Fruit fly (Drosophila melanogaster) whole organism, embryonic: Measurements from ENCODE around the gene mmd.

Experiments
- Bdp1 ChIP-seq: fragments of 200-800 bp; sonication (Bioruptor generic); optimal IDR thresholded peaks from 3 replicates; lab custom pipeline; 2016; ENCODE audit warnings: missing biosample characterization, missing genetic modification characterization
- CG10267 ChIP-seq: fragments of 200-800 bp; sonication (Bioruptor generic); optimal IDR thresholded peaks from 2 replicates; lab custom pipeline; 2018; ENCODE audit warnings: missing biosample characterization, mild to moderate bottlenecking, missing genetic modification characterization, moderate library complexity
- CG11247 ChIP-seq: fragments of 200-800 bp; sonication (Bioruptor generic); IDR thresholded peaks from 2 replicates; pipeline ENCODE4 v1.3.6; 2022; ENCODE audit warnings: missing biosample characterization, missing genetic modification characterization
- CG12104 ChIP-seq: fragments of 200-800 bp; sonication (Bioruptor generic); optimal IDR thresholded peaks from 3 replicates; lab custom pipeline; 2016; ENCODE audit warnings: missing biosample characterization, missing genetic modification characterization
- CG12155 ChIP-seq: fragments of 200-800 bp; sonication (Bioruptor generic); optimal IDR thresholded peaks from 3 replicates; lab custom pipeline; 2016; ENCODE audit warnings: missing biosample characterization, missing genetic modification characterization
- CG14860 ChIP-seq: fragments of 200-800 bp; sonication (Bioruptor generic); IDR thresholded peaks from 3 replicates; pipeline ENCODE4 v1.3.6; 2022; ENCODE audit warnings: missing biosample characterization, missing genetic modification characterization; ENCODE audit not compliant: partially characterized antibody
- CG14965 ChIP-seq: fragments of 200-800 bp; sonication (Bioruptor generic); optimal IDR thresholded peaks from 2 replicates; lab custom pipeline; 2016; ENCODE audit warnings: missing biosample characterization, missing genetic modification characterization, borderline replicate concordance
- CG1603 ChIP-seq: fragments of 200-800 bp; sonication (Bioruptor generic); optimal IDR thresholded peaks from 2 replicates; lab custom pipeline; 2019; ENCODE audit warnings: missing biosample characterization, mild to moderate bottlenecking, missing genetic modification characterization, moderate library complexity
- CG17361 ChIP-seq: fragments of 200-800 bp; sonication (Bioruptor generic); IDR thresholded peaks from 3 replicates; pipeline ENCODE4 v1.3.6; 2022; ENCODE audit warnings: missing biosample characterization, missing genetic modification characterization
- CG18011 ChIP-seq: fragments of 200-800 bp; sonication (Bioruptor generic); optimal IDR thresholded peaks from 2 replicates; lab custom pipeline; 2017; ENCODE audit warnings: missing biosample characterization, missing genetic modification characterization, mild to moderate bottlenecking, moderate library complexity, missing genotype
- CG1832 ChIP-seq: fragments of 200-800 bp; sonication (Bioruptor generic); optimal IDR thresholded peaks from 2 replicates; lab custom pipeline; 2017; ENCODE audit warnings: missing biosample characterization, mild to moderate bottlenecking, missing genetic modification characterization, inconsistent platforms
- CG2678 ChIP-seq: fragments of 200-800 bp; sonication (Bioruptor generic); optimal IDR thresholded peaks from 3 replicates; lab custom pipeline; 2019; ENCODE audit warnings: missing biosample characterization, mild to moderate bottlenecking, missing genetic modification characterization, moderate library complexity
- CG33557 ChIP-seq: fragments of 200-800 bp; sonication (Bioruptor generic); optimal IDR thresholded peaks from 2 replicates; lab custom pipeline; 2019; ENCODE audit warnings: missing biosample characterization, mild to moderate bottlenecking, missing genetic modification characterization, moderate library complexity
- CG34422 ChIP-seq: fragments of 200-800 bp; sonication (Bioruptor generic); IDR thresholded peaks from 3 replicates; pipeline ENCODE4 v1.3.6; 2022; ENCODE audit warnings: missing biosample characterization, missing genetic modification characterization
- CG4424 ChIP-seq: fragments of 200-800 bp; sonication (Bioruptor generic); optimal IDR thresholded peaks from 3 replicates; lab custom pipeline; 2016; ENCODE audit warnings: missing biosample characterization, missing genetic modification characterization
- CG4707 ChIP-seq: fragments of 200-800 bp; sonication (Bioruptor generic); optimal IDR thresholded peaks from 2 replicates; lab custom pipeline; 2018; ENCODE audit warnings: missing biosample characterization, mild to moderate bottlenecking, missing genetic modification characterization, moderate library complexity
- CG5953 ChIP-seq: fragments of 200-800 bp; sonication (Bioruptor generic); IDR thresholded peaks from 2 replicates; pipeline ENCODE4 v1.3.6; 2022; ENCODE audit warnings: missing biosample characterization, missing genetic modification characterization
- CG7357 ChIP-seq: fragments of 200-800 bp; sonication (Bioruptor generic); IDR thresholded peaks from 3 replicates; pipeline ENCODE4 v1.3.6; 2022; ENCODE audit warnings: missing biosample characterization, missing genetic modification characterization
- CG8281 ChIP-seq: fragments of 200-800 bp; sonication (Bioruptor generic); optimal IDR thresholded peaks from 2 replicates; lab custom pipeline; 2018; ENCODE audit warnings: missing biosample characterization, mild to moderate bottlenecking, missing genetic modification characterization, moderate library complexity
- CrebB ChIP-seq: fragments of 200-800 bp; sonication (Bioruptor generic); optimal IDR thresholded peaks from 3 replicates; lab custom pipeline; 2018; ENCODE audit warnings: missing biosample characterization, mild to moderate bottlenecking, missing genetic modification characterization
- Dfd ChIP-seq, 2 experiments: fragments of >200 bp; optimal IDR thresholded peaks; 2 replicates each; lab custom pipeline; 2017; ENCODE audit warnings: missing biosample characterization in 2 of 2, missing genetic modification characterization in 2 of 2
- Dp ChIP-seq: fragments of 200-800 bp; sonication (Bioruptor generic); optimal IDR thresholded peaks from 2 replicates; lab custom pipeline; 2018; ENCODE audit warnings: missing biosample characterization, mild to moderate bottlenecking, missing genetic modification characterization, moderate library complexity
- ERR ChIP-seq: fragments of 200-800 bp; sonication (Bioruptor generic); optimal IDR thresholded peaks from 2 replicates; lab custom pipeline; 2016; ENCODE audit warnings: missing biosample characterization, missing genetic modification characterization
- HLH3B ChIP-seq: fragments of 200-800 bp; sonication (Bioruptor generic); IDR thresholded peaks from 2 replicates; pipeline ENCODE4 v1.3.6; 2022; ENCODE audit warnings: missing biosample characterization, missing genetic modification characterization
- Med ChIP-seq: fragments of 200-800 bp; sonication (Bioruptor generic); peaks from one replicate; lab custom pipeline; 2016; ENCODE audit warnings: missing biosample characterization, missing genetic modification characterization, mild to moderate bottlenecking, inconsistent platforms, moderate library complexity
- Scr ChIP-seq: fragments of 200-800 bp; sonication (Bioruptor generic); IDR thresholded peaks from 2 replicates; pipeline ENCODE4 v1.3.6; 2022; ENCODE audit warnings: missing biosample characterization, missing genetic modification characterization; ENCODE audit not compliant: partially characterized antibody
- Tbp ChIP-seq: fragments of >200 bp; optimal IDR thresholded peaks from 2 replicates; lab custom pipeline; 2018; ENCODE audit warnings: missing biosample characterization, missing genetic modification characterization
- Usf ChIP-seq: fragments of 200-800 bp; sonication (Bioruptor generic); optimal IDR thresholded peaks from 2 replicates; lab custom pipeline; 2017; ENCODE audit warnings: missing genotype, missing biosample characterization, missing genetic modification characterization
- abd-A ChIP-seq: fragments of 200-800 bp; sonication (Bioruptor generic); optimal IDR thresholded peaks from 3 replicates; lab custom pipeline; 2019; ENCODE audit warnings: missing biosample characterization, mild to moderate bottlenecking, missing genetic modification characterization, moderate library complexity
- az2 ChIP-seq: fragments of 200-800 bp; sonication (Bioruptor generic); optimal IDR thresholded peaks from 3 replicates; lab custom pipeline; 2016; ENCODE audit warnings: missing biosample characterization, missing genetic modification characterization
- chn ChIP-seq: fragments of 200-800 bp; sonication (Bioruptor generic); optimal IDR thresholded peaks from 2 replicates; lab custom pipeline; 2016; ENCODE audit warnings: missing biosample characterization, missing genetic modification characterization
- da ChIP-seq: fragments of 200-800 bp; sonication (Bioruptor generic); optimal IDR thresholded peaks from 2 replicates; lab custom pipeline; 2016; ENCODE audit warnings: missing biosample characterization, missing genetic modification characterization
- dm ChIP-seq: fragments of 200-800 bp; sonication (Bioruptor generic); optimal IDR thresholded peaks from 3 replicates; lab custom pipeline; 2016; ENCODE audit warnings: missing biosample characterization, missing genetic modification characterization
- dysf ChIP-seq: fragments of 200-800 bp; sonication (Bioruptor generic); IDR thresholded peaks from 3 replicates; pipeline ENCODE4 v1.3.6; 2022; ENCODE audit warnings: missing biosample characterization, missing genetic modification characterization
- ewg ChIP-seq: fragments of 200-800 bp; sonication (Bioruptor generic); optimal IDR thresholded peaks from 3 replicates; lab custom pipeline; 2017; ENCODE audit warnings: mild to moderate bottlenecking, missing biosample characterization, missing genetic modification reagents, missing genetic modification characterization
- fru ChIP-seq: fragments of >200 bp; optimal IDR thresholded peaks from 2 replicates; lab custom pipeline; 2017
- gsb-n ChIP-seq: fragments of 200-800 bp; sonication (Bioruptor generic); optimal IDR thresholded peaks from 3 replicates; lab custom pipeline; 2018; ENCODE audit warnings: missing biosample characterization, mild to moderate bottlenecking, missing genetic modification characterization
- gt ChIP-seq: fragments of 200-800 bp; sonication (Bioruptor generic); IDR thresholded peaks from 2 replicates; pipeline ENCODE4 v1.3.6; 2022; ENCODE audit warnings: missing biosample characterization, missing genetic modification characterization
- lbe ChIP-seq: fragments of 200-800 bp; sonication (Bioruptor generic); optimal IDR thresholded peaks from 2 replicates; lab custom pipeline; 2016; ENCODE audit warnings: missing biosample characterization, mild to moderate bottlenecking, missing genetic modification characterization
- lmd ChIP-seq: fragments of 200-800 bp; sonication (Bioruptor generic); IDR thresholded peaks from 2 replicates; pipeline ENCODE4 v1.3.6; 2022; ENCODE audit warnings: missing biosample characterization, missing genetic modification characterization
- lola ChIP-seq, 3 experiments: fragments of >200 bp in 2 of 3; fragments of 200-800 bp in 1 of 3; sonication (Bioruptor generic) in 1 of 3; optimal IDR thresholded peaks; 2 replicates each; lab custom pipeline; 2017 to 2019; ENCODE audit warnings: missing biosample characterization in 3 of 3, missing genetic modification characterization in 3 of 3, mild to moderate bottlenecking in 1 of 3, moderate library complexity in 1 of 3
- mam ChIP-seq: fragments of 200-800 bp; sonication (Bioruptor generic); optimal IDR thresholded peaks from 3 replicates; lab custom pipeline; 2016; ENCODE audit warnings: missing biosample characterization, missing genetic modification characterization
- mirr ChIP-seq: fragments of 200-800 bp; sonication (Bioruptor generic); optimal IDR thresholded peaks from 3 replicates; lab custom pipeline; 2018; ENCODE audit warnings: missing biosample characterization, mild to moderate bottlenecking, missing genetic modification characterization
- nerfin-1 ChIP-seq: fragments of 200-800 bp; sonication (Bioruptor generic); optimal IDR thresholded peaks from 3 replicates; lab custom pipeline; 2019; ENCODE audit warnings: missing biosample characterization, mild to moderate bottlenecking, missing genetic modification characterization, moderate library complexity
- nerfin-2 ChIP-seq: fragments of 200-800 bp; sonication (Bioruptor generic); IDR thresholded peaks from 2 replicates; pipeline ENCODE4 v1.3.6; 2022; ENCODE audit warnings: missing biosample characterization, missing genetic modification characterization; ENCODE audit not compliant: partially characterized antibody
- nom ChIP-seq: fragments of 200-800 bp; sonication (Bioruptor generic); optimal IDR thresholded peaks from 2 replicates; lab custom pipeline; 2017; ENCODE audit warnings: missing biosample characterization, missing genetic modification characterization, mild to moderate bottlenecking, moderate library complexity, missing genetic modification reagents
- repo ChIP-seq: fragments of 200-800 bp; sonication (Bioruptor generic); optimal IDR thresholded peaks from 2 replicates; lab custom pipeline; 2016; ENCODE audit warnings: missing biosample characterization, missing genetic modification characterization
- tx ChIP-seq: fragments of 200-800 bp; sonication (Bioruptor generic); optimal IDR thresholded peaks from 2 replicates; lab custom pipeline; 2016; ENCODE audit warnings: missing biosample characterization, missing genetic modification characterization
- zen ChIP-seq: fragments of 200-800 bp; sonication (Bioruptor generic); optimal IDR thresholded peaks from 3 replicates; lab custom pipeline; 2018; ENCODE audit warnings: missing biosample characterization, mild to moderate bottlenecking, missing genetic modification characterization, moderate library complexity

The mmd gene

DNA sequence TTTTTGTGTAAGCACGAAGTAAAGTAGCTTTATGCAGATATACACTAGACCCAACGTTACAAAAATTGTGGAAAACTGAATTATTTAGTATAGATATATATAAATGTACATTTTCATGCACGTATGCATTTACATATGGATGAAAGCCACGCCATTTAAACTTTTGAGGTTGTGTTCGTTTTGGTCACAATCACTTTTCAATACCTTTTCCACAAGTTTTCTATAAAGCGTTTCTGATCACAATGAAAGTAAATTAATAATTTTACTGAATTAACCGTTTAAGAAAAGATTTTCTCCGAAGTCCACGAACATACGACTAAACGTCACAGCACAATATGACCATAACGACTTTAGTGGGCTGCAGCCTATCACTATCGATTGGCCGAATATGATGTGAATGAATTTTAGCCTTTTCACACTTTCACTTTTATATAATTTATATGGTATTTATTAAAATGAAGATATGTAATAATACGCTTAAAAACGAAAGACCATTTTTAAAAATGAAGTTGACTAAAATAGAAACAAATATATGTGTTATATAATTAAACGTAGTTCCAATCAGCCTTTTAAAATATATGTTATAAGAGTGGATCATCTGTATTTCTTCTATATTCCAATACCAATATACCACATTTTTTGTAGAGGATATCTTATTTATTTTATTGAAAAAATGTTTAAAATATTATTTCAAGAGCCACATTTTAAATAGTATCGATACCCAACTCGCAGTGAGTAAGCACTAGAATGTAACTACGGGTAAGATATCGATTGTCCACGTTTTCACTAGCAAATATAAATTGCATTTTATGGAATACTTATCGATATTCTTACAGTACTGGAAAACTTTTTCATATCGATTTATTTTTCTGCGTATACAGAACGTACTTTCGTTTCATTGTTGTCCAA, 18.9 kb upstream of the mmd start, which contains the start of the genes CG46312, eIF5 and exd (continued):
- TF ChIP-seq dm (GFP tag; lab: Kevin White, UChicago), result no peak
- no peak for TF ChIP-seq CG18011 (GFP tag; lab: Kevin White, UChicago)
- TF ChIP-seq dysf (GFP tag; lab: Robert Waterston, UW), result no peak
- no peak for TF ChIP-seq Bdp1 (GFP tag; lab: Kevin White, UChicago)
- no peak for TF ChIP-seq ewg
- TF ChIP-seq CG34422 (GFP tag; lab: Robert Waterston, UW), result no peak; the same call in 2 of the 3 replicates
- TF ChIP-seq ERR (GFP tag; lab: Kevin White, UChicago), result no peak
- no peak for TF ChIP-seq CG12155
- TF ChIP-seq abd-A (tag; lab: Kevin White, UChicago), result no peak
- no peak for TF ChIP-seq az2 (GFP tag; lab: Kevin White, UChicago)
- peak; percentile 23 for TF ChIP-seq CG1603 (tag; lab: Kevin White, UChicago)
- TF ChIP-seq tx (GFP tag; lab: Kevin White, UChicago), result no peak
- TF ChIP-seq CG1832 (GFP tag; lab: Kevin White, UChicago), result no peak
- TF ChIP-seq CG11247 (GFP tag; lab: Robert Waterston, UW), result no peak
- TF ChIP-seq CG2678 (tag; lab: Kevin White, UChicago), result no peak
- peak; percentile 75; the same call in 2 of the 3 replicates for TF ChIP-seq CG17361 (GFP tag; lab: Robert Waterston, UW)
- peak; percentile 17 for TF ChIP-seq Dp (GFP tag; lab: Kevin White, UChicago)
- no peak for TF ChIP-seq repo
- no peak for TF ChIP-seq chn (GFP tag; lab: Kevin White, UChicago)
- TF ChIP-seq CG14965 (GFP tag; lab: Kevin White, UChicago), result no peak
- TF ChIP-seq mam (GFP tag; lab: Kevin White, UChicago), result no peak
- peak; percentile 75 for TF ChIP-seq Scr
- TF ChIP-seq Usf (GFP tag; lab: Kevin White, UChicago), result no peak
- no peak for TF ChIP-seq mirr (GFP tag; lab: Kevin White, UChicago)
- no peak for TF ChIP-seq CG5953 (GFP tag; lab: Robert Waterston, UW)
- TF ChIP-seq CG12104, result no peak
- peak in 1 of 2 experiments; percentile 21 for TF ChIP-seq Dfd (GFP tag; optimal IDR thresholded peaks at IDR 0.05; lab: Kevin White, UChicago)
- peak; percentile 86 for TF ChIP-seq nerfin-2 (GFP tag; lab: Robert Waterston, UW)
- TF ChIP-seq HLH3B (GFP tag; lab: Robert Waterston, UW), result no peak
- peak in 1 of 3 experiments; percentile 16 for TF ChIP-seq lola (GFP tag; optimal IDR thresholded peaks at IDR 0.05; lab: Kevin White, UChicago)
- TF ChIP-seq zen (tag; lab: Kevin White, UChicago), result no peak
- TF ChIP-seq fru (lab: Kevin White, UChicago), result no peak
- peak; percentile 13 for TF ChIP-seq Med (GFP tag; lab: Kevin White, UChicago)
- no peak for TF ChIP-seq nerfin-1 (tag; lab: Kevin White, UChicago)
- no peak for TF ChIP-seq lmd (GFP tag; lab: Robert Waterston, UW)
- no peak for TF ChIP-seq CG33557
- TF ChIP-seq CrebB (tag; lab: Kevin White, UChicago), result no peak
- TF ChIP-seq CG14860 (GFP tag; lab: Robert Waterston, UW), result peak; percentile 77
- TF ChIP-seq CG10267 (tag; lab: Kevin White, UChicago), result peak; percentile 72
- TF ChIP-seq lbe (GFP tag; lab: Kevin White, UChicago), result no peak
- no peak for TF ChIP-seq gsb-n
- TF ChIP-seq CG4424 (GFP tag; lab: Kevin White, UChicago), result no peak
- no peak for TF ChIP-seq gt (GFP tag; lab: Robert Waterston, UW)
- no peak for TF ChIP-seq CG4707 (GFP tag; lab: Kevin White, UChicago)
- no peak for TF ChIP-seq da (GFP tag; lab: Kevin White, UChicago)
- no peak for TF ChIP-seq CG8281 (tag; lab: Kevin White, UChicago)
- no peak for TF ChIP-seq Tbp (GFP tag; lab: Kevin White, UChicago)
- TF ChIP-seq nom, result peak; percentile 15
- peak; percentile 85 for TF ChIP-seq CG7357 (GFP tag; lab: Robert Waterston, UW)
